Fruit fly (Drosophila melanogaster) whole organism, embryonic: ENCODE measurements around the gene deltaCOP.
A peak's percentile ranks its signal among the peaks of the same experiment; 100 is the strongest.

Experiments
- Abd-B ChIP-seq: fragments of 200-800 bp; sonication (Bioruptor generic); optimal IDR thresholded peaks from 2 replicates; lab custom pipeline; 2018; ENCODE audit warnings: missing biosample characterization, mild to moderate bottlenecking, missing genetic modification characterization, moderate library complexity
- Atf-2 ChIP-seq: fragments of 200-800 bp; sonication (Bioruptor generic); optimal IDR thresholded peaks from 2 replicates; lab custom pipeline; 2016; ENCODE audit warnings: missing biosample characterization, missing genetic modification characterization
- Blimp-1 ChIP-seq: fragments of 200-800 bp; sonication (Bioruptor generic); optimal IDR thresholded peaks from 3 replicates; lab custom pipeline; 2018; ENCODE audit warnings: missing biosample characterization, missing genetic modification characterization, mild to moderate bottlenecking, moderate library complexity, missing genetic modification reagents
- CG10959 ChIP-seq: fragments of 200-800 bp; sonication (Bioruptor generic); IDR thresholded peaks from 2 replicates; pipeline ENCODE4 v1.3.6; 2022; ENCODE audit warnings: missing biosample characterization, missing genetic modification characterization
- CG11695 ChIP-seq: fragments of 200-800 bp; sonication (Bioruptor generic); IDR thresholded peaks from 3 replicates; pipeline ENCODE4 v1.3.6; 2022; ENCODE audit warnings: missing biosample characterization, missing genetic modification characterization
- CG11723 ChIP-seq: fragments of 200-800 bp; sonication (Bioruptor generic); optimal IDR thresholded peaks from 2 replicates; lab custom pipeline; 2017; ENCODE audit warnings: missing biosample characterization, mild to moderate bottlenecking, missing genetic modification characterization
- CG1233 ChIP-seq: fragments of 200-800 bp; sonication (Bioruptor generic); optimal IDR thresholded peaks from 4 replicates; lab custom pipeline; 2018; ENCODE audit warnings: missing biosample characterization, mild to moderate bottlenecking, missing genetic modification characterization
- CG14014 ChIP-seq: fragments of 200-800 bp; sonication (Bioruptor generic); IDR thresholded peaks from 2 replicates; pipeline ENCODE4 v1.3.6; 2022; ENCODE audit warnings: missing biosample characterization, missing genetic modification characterization
- CG14441 ChIP-seq: fragments of 200-800 bp; sonication (Bioruptor generic); IDR thresholded peaks from 2 replicates; pipeline ENCODE4 v1.3.6; 2022; ENCODE audit warnings: missing biosample characterization, missing genetic modification characterization
- CG15514 ChIP-seq: fragments of 200-800 bp; sonication (Bioruptor generic); optimal IDR thresholded peaks from 3 replicates; lab custom pipeline; 2017; ENCODE audit warnings: missing biosample characterization, missing genetic modification characterization, mild to moderate bottlenecking, moderate library complexity, missing genetic modification reagents
- CG17186 ChIP-seq: fragments of 200-800 bp; sonication (Bioruptor generic); optimal IDR thresholded peaks from 3 replicates; lab custom pipeline; 2017; ENCODE audit warnings: missing biosample characterization, missing genetic modification reagents, missing genetic modification characterization
- CG17328 ChIP-seq: fragments of 200-800 bp; sonication (Bioruptor generic); IDR thresholded peaks from 2 replicates; pipeline ENCODE4 v1.3.6; 2022; ENCODE audit warnings: missing biosample characterization, missing genetic modification characterization
- CG18262 ChIP-seq: fragments of 200-800 bp; optimal IDR thresholded peaks from 3 replicates; lab custom pipeline; 2019; ENCODE audit warnings: missing biosample characterization, mild to moderate bottlenecking, missing genetic modification characterization, moderate library complexity
- CG2129 ChIP-seq: fragments of 200-800 bp; sonication (Bioruptor generic); IDR thresholded peaks from 2 replicates; pipeline ENCODE4 v1.3.6; 2022; ENCODE audit warnings: missing biosample characterization, missing genetic modification characterization; ENCODE audit not compliant: partially characterized antibody
- CG30431 ChIP-seq: fragments of 200-800 bp; sonication (Bioruptor generic); optimal IDR thresholded peaks from 2 replicates; lab custom pipeline; 2017; ENCODE audit warnings: missing biosample characterization, missing genetic modification characterization
- CG3726 ChIP-seq: fragments of 200-800 bp; sonication (Bioruptor generic); IDR thresholded peaks from 3 replicates; pipeline ENCODE4, ENCODE4 v1.3.6; 2022; ENCODE audit warnings: missing biosample characterization, missing genetic modification characterization
- CG4424 ChIP-seq: fragments of 200-800 bp; sonication (Bioruptor generic); optimal IDR thresholded peaks from 3 replicates; lab custom pipeline; 2016; ENCODE audit warnings: missing biosample characterization, missing genetic modification characterization
- CG8478 ChIP-seq: fragments of >200 bp; optimal IDR thresholded peaks from 2 replicates; lab custom pipeline; 2018
- CG9215 ChIP-seq: fragments of 200-800 bp; sonication (Bioruptor generic); IDR thresholded peaks from 2 replicates; pipeline ENCODE4 v1.3.6; 2022; ENCODE audit warnings: missing biosample characterization, missing genetic modification characterization
- Dip3 ChIP-seq: fragments of 200-800 bp; sonication (Bioruptor generic); optimal IDR thresholded peaks from 3 replicates; lab custom pipeline; 2016; ENCODE audit warnings: missing biosample characterization, missing genetic modification characterization
- Dll ChIP-seq: fragments of 200-800 bp; sonication (Bioruptor generic); IDR thresholded peaks from 4 replicates; pipeline ENCODE4 v1.3.6; 2022; ENCODE audit warnings: missing biosample characterization, missing genetic modification characterization; ENCODE audit not compliant: partially characterized antibody
- Ets97D ChIP-seq: fragments of 200-800 bp; sonication (Bioruptor generic); optimal IDR thresholded peaks from 3 replicates; lab custom pipeline; 2016; ENCODE audit warnings: missing biosample characterization, missing genetic modification characterization
- Gsc ChIP-seq: fragments of 200-800 bp; sonication (Bioruptor generic); IDR thresholded peaks from 2 replicates; pipeline ENCODE4 v1.3.6; 2022; ENCODE audit warnings: missing biosample characterization, missing genetic modification characterization
- HLH4C ChIP-seq: fragments of 200-800 bp; sonication (Bioruptor generic); IDR thresholded peaks from 3 replicates; pipeline ENCODE4 v1.3.6; 2022; ENCODE audit warnings: missing biosample characterization, missing genetic modification characterization; ENCODE audit not compliant: partially characterized antibody
- HmgZ ChIP-seq: fragments of 200-800 bp; sonication (Bioruptor generic); optimal IDR thresholded peaks from 2 replicates; lab custom pipeline; 2018; ENCODE audit warnings: missing biosample characterization, mild to moderate bottlenecking, missing genetic modification characterization
- Hr51 ChIP-seq, 2 experiments: fragments of 200-800 bp; sonication (Bioruptor generic); optimal IDR thresholded peaks; 2 replicates in 1 of 2; 3 replicates in 1 of 2; lab custom pipeline; 2016 to 2018; ENCODE audit warnings: missing biosample characterization in 2 of 2, missing genetic modification characterization in 2 of 2, mild to moderate bottlenecking in 1 of 2, moderate library complexity in 1 of 2
- Hsf ChIP-seq: fragments of 200-800 bp; sonication (Bioruptor generic); optimal IDR thresholded peaks from 3 replicates; lab custom pipeline; 2016; ENCODE audit warnings: missing biosample characterization, missing genetic modification characterization
- Jarid2 ChIP-seq: fragments of 200-800 bp; sonication (Bioruptor generic); optimal IDR thresholded peaks from 3 replicates; lab custom pipeline; 2017; ENCODE audit warnings: mild to moderate bottlenecking, missing biosample characterization, missing genetic modification reagents, missing genetic modification characterization
- NFAT ChIP-seq: fragments of 200-800 bp; sonication (Bioruptor generic); IDR thresholded peaks from 2 replicates; pipeline ENCODE4 v1.3.6; 2022; ENCODE audit warnings: missing biosample characterization, missing genetic modification characterization
- Ravus ChIP-seq: fragments of 200-800 bp; sonication (Bioruptor generic); IDR thresholded peaks from 2 replicates; pipeline ENCODE4 v1.3.6; 2022; ENCODE audit warnings: missing biosample characterization, missing genetic modification characterization
- Ssrp ChIP-seq: fragments of 200-800 bp; sonication (Bioruptor generic); optimal IDR thresholded peaks from 2 replicates; lab custom pipeline; 2018; ENCODE audit warnings: missing biosample characterization, mild to moderate bottlenecking, missing genetic modification characterization, moderate library complexity
- bab2 ChIP-seq: fragments of 200-800 bp; sonication (Bioruptor generic); optimal IDR thresholded peaks from 2 replicates; lab custom pipeline; 2016; ENCODE audit warnings: missing biosample characterization, missing genetic modification characterization
- br ChIP-seq: fragments of >200 bp; optimal IDR thresholded peaks from 2 replicates; lab custom pipeline; 2017
- cwo ChIP-seq: fragments of 200-800 bp; sonication (Bioruptor generic); optimal IDR thresholded peaks from 3 replicates; lab custom pipeline; 2017; ENCODE audit warnings: missing biosample characterization, missing genetic modification characterization, mild to moderate bottlenecking, moderate library complexity, missing genetic modification reagents
- dati ChIP-seq: fragments of 200-800 bp; sonication (Bioruptor generic); IDR thresholded peaks from 2 replicates; pipeline ENCODE4 v1.3.6; 2022; ENCODE audit warnings: missing biosample characterization, missing genetic modification characterization
- dmrt11E ChIP-seq: fragments of 200-800 bp; sonication (Bioruptor generic); optimal IDR thresholded peaks from 3 replicates; lab custom pipeline; 2018; ENCODE audit warnings: missing biosample characterization, mild to moderate bottlenecking, missing genetic modification characterization, moderate library complexity
- ems ChIP-seq: fragments of 200-800 bp; sonication (Bioruptor generic); optimal IDR thresholded peaks from 3 replicates; lab custom pipeline; 2016; ENCODE audit warnings: missing biosample characterization, missing genetic modification characterization
- eve ChIP-seq, 2 experiments: fragments of >200 bp; optimal IDR thresholded peaks; 2 replicates each; lab custom pipeline; 2017; ENCODE audit warnings: missing biosample characterization in 2 of 2, missing genetic modification characterization in 2 of 2
- fu2 ChIP-seq: fragments of 200-800 bp; sonication (Bioruptor generic); optimal IDR thresholded peaks from 2 replicates; lab custom pipeline; 2016; ENCODE audit warnings: missing biosample characterization, missing genetic modification characterization
- gro ChIP-seq: fragments of 200-800 bp; sonication (Bioruptor generic); optimal IDR thresholded peaks from 2 replicates; lab custom pipeline; 2016; ENCODE audit warnings: missing biosample characterization, missing genetic modification characterization
- h ChIP-seq: fragments of >200 bp; optimal IDR thresholded peaks from 2 replicates; lab custom pipeline; 2017
- lola ChIP-seq, 3 experiments: fragments of >200 bp in 2 of 3; fragments of 200-800 bp in 1 of 3; sonication (Bioruptor generic) in 1 of 3; optimal IDR thresholded peaks; 2 replicates each; lab custom pipeline; 2017 to 2019; ENCODE audit warnings: missing biosample characterization in 3 of 3, missing genetic modification characterization in 3 of 3, mild to moderate bottlenecking in 1 of 3, moderate library complexity in 1 of 3
- mld ChIP-seq: fragments of 200-800 bp; sonication (Bioruptor generic); IDR thresholded peaks from 3 replicates; pipeline ENCODE4 v1.3.6; 2022; ENCODE audit warnings: missing biosample characterization, missing genetic modification characterization; ENCODE audit not compliant: partially characterized antibody
- nau ChIP-seq: fragments of 200-800 bp; sonication (Bioruptor generic); optimal IDR thresholded peaks from 3 replicates; lab custom pipeline; 2017; ENCODE audit warnings: missing biosample characterization, mild to moderate bottlenecking, missing genetic modification characterization, missing genetic modification reagents
- pan ChIP-seq, 4 experiments: fragments of >200 bp in 3 of 4; fragments of 200-800 bp in 1 of 4; sonication (Bioruptor generic) in 1 of 4; optimal IDR thresholded peaks in 3 of 4; IDR thresholded peaks in 1 of 4; 2 replicates each; pipeline versions ENCODE4 v1.3.6 to Lab custom; 2017 to 2022; ENCODE audit warnings: missing biosample characterization in 2 of 4, missing genetic modification characterization in 2 of 4, mixed read lengths in 1 of 4
- seq ChIP-seq: fragments of 200-800 bp; sonication (Bioruptor generic); IDR thresholded peaks from 2 replicates; pipeline ENCODE4 v1.3.6; 2022; ENCODE audit warnings: missing biosample characterization, missing genetic modification characterization
- sna ChIP-seq: fragments of 200-800 bp; sonication (Bioruptor generic); IDR thresholded peaks from 2 replicates; pipeline ENCODE4 v1.3.6; 2022; ENCODE audit warnings: missing biosample characterization, missing genetic modification characterization; ENCODE audit not compliant: partially characterized antibody
- ssp ChIP-seq: fragments of 200-800 bp; sonication (Bioruptor generic); IDR thresholded peaks from 2 replicates; pipeline ENCODE4 v1.3.6; 2022; ENCODE audit warnings: missing biosample characterization, missing genetic modification characterization
- tgo ChIP-seq: fragments of 200-800 bp; sonication (Bioruptor generic); IDR thresholded peaks from 3 replicates; pipeline ENCODE4 v1.3.6; 2022; ENCODE audit warnings: missing biosample characterization, missing genetic modification characterization
- zf30C ChIP-seq: fragments of 200-800 bp; sonication (Bioruptor generic); optimal IDR thresholded peaks from 3 replicates; lab custom pipeline; 2018; ENCODE audit warnings: missing biosample characterization, mild to moderate bottlenecking, missing genetic modification characterization

deltaCOP gene

dm6 chrX:1845413-1845951, 16.1 kb downstream of the deltaCOP start (continued):
- TF ChIP-seq cwo (GFP tag; lab: Kevin White, UChicago) (peak; percentile 75), Dll (no peak), sna (no peak), tgo (GFP tag; lab: Robert Waterston, UW) (peak; percentile 27; the same call in 1 of the 3 replicates), CG30431 (no peak), bab2 (GFP tag; lab: Kevin White, UChicago) (peak; percentile 84), Hsf (GFP tag; lab: Kevin White, UChicago) (peak; percentile 3), dati (GFP tag; lab: Robert Waterston, UW) (no peak), zf30C (GFP tag; lab: Kevin White, UChicago) (no peak), ems (no peak), CG17186 (GFP tag; lab: Kevin White, UChicago) (no peak), mld (GFP tag; lab: Robert Waterston, UW) (no peak), dmrt11E (tag; lab: Kevin White, UChicago) (peak; percentile 23), eve (GFP tag; optimal IDR thresholded peaks at IDR 0.05; lab: Kevin White, UChicago) (no peak), NFAT (GFP tag; lab: Robert Waterston, UW) (0 out of 2 replicates have a peak, but pooled peaks have one; percentile 54), Gsc (GFP tag; lab: Robert Waterston, UW) (no peak), CG8478 (no peak), Ravus (GFP tag; lab: Robert Waterston, UW) (no peak), CG14014 (GFP tag; lab: Robert Waterston, UW) (peak; percentile 52; the same call in 1 of the 2 replicates), Hr51 (GFP tag; optimal IDR thresholded peaks at IDR 0.05; lab: Kevin White, UChicago) (peak in 1 of 2 experiments; percentile 7), CG17328 (peak; percentile 56; the same call in 1 of the 2 replicates), Ssrp (tag; lab: Kevin White, UChicago) (no peak), Dip3 (GFP tag; lab: Kevin White, UChicago) (no peak), CG9215 (GFP tag; lab: Robert Waterston, UW) (0 out of 2 replicates have a peak, but pooled peaks have one; percentile 12), gro (GFP tag; lab: Kevin White, UChicago) (peak; percentile 57), Blimp-1 (peak; percentile 37), Atf-2 (no peak), CG18262 (tag; lab: Kevin White, UChicago) (peak; percentile 11), CG11723 (GFP tag; lab: Kevin White, UChicago) (no peak), fu2 (peak; percentile 23), pan (optimal IDR thresholded peaks at IDR 0.05; lab: Kevin White, UChicago) (no peak), pan (GFP tag; optimal IDR thresholded peaks at IDR 0.05 in 1 of 2, IDR thresholded peaks at IDR 0.05 in 1 of 2) (peak in 1 of 2 experiments; percentile 63), CG3726 (GFP tag; lab: Robert Waterston, UW) (0 out of 3 replicates have a peak, but pooled peaks have one; percentile 25), CG10959 (no peak), HmgZ (tag; lab: Kevin White, UChicago) (peak; percentile 68), seq (GFP tag; lab: Robert Waterston, UW) (peak; percentile 82), ssp (GFP tag; lab: Robert Waterston, UW) (no peak), Abd-B (GFP tag; lab: Kevin White, UChicago) (no peak), HLH4C (GFP tag; lab: Robert Waterston, UW) (no peak), br (lab: Kevin White, UChicago) (no peak), Ets97D (GFP tag; lab: Kevin White, UChicago) (no peak), CG14441 (GFP tag; lab: Robert Waterston, UW) (peak; percentile 66), h (lab: Kevin White, UChicago) (no peak), Jarid2 (GFP tag; lab: Kevin White, UChicago) (peak; percentile 16), CG11695 (peak; percentile 65; the same call in 1 of the 3 replicates), CG1233 (peak; percentile 37), CG15514 (GFP tag; lab: Kevin White, UChicago) (peak; percentile 70), nau (GFP tag; lab: Kevin White, UChicago) (peak; percentile 62), CG2129 (GFP tag; lab: Robert Waterston, UW) (no peak), lola (GFP tag; optimal IDR thresholded peaks at IDR 0.05; lab: Kevin White, UChicago) (no peak), CG4424 (GFP tag; lab: Kevin White, UChicago) (no peak)
